Fruit fly (Drosophila melanogaster): Measurements from ENCODE around the gene CG43438.

The CG43438 gene

DNA sequence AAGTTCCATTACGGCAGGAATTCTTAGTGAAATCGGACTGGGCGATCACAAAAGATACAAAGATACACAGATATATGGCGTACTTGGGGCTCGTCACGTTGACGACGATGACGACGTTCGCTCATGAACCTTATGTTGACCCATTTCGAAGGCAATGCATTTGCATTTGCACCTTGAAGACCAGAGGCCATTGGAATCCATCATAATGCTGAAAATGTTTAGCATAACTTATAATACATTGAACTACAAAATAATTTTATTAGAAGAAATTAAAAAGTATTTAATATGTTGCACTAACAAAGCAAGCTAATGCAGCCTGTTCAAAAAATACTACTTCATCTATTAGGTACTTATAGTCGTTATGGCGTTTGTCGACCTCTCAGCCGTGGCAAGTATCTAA, 4.4 kb upstream of the CG43438 start, which contains the start of gene CG34162:
TSS of gene CG34162 (plus strand) at position 301 of the 400 bp plus-strand sequence.
- no peak for TF ChIP-seq CG17801 (GFP tag; optimal IDR thresholded peaks at IDR 0.05; ENCODE audit: partially characterized antibody)

DNA sequence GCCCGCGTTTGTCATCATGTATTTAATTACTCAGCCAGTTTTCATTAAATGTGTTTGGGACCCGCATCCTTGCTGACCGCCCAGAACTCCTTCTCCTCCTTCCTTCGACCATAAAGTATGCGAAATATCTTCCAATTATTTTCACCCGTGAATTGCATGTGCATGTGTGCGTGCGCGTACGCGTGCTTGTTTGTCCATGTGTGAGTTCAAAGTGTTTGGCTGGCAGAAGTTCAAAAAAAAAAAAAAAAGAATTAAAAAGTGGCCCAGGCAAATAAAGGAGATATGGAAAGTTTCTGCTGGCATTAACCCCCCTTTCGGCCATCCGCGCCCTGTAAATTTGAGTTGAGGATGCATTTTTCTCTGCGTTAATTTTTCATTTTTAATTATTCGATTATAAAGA, 17.9 kb downstream of the CG43438 start:
- no peak for TF ChIP-seq CG17801 (GFP tag; optimal IDR thresholded peaks at IDR 0.05; ENCODE audit: partially characterized antibody)

DNA sequence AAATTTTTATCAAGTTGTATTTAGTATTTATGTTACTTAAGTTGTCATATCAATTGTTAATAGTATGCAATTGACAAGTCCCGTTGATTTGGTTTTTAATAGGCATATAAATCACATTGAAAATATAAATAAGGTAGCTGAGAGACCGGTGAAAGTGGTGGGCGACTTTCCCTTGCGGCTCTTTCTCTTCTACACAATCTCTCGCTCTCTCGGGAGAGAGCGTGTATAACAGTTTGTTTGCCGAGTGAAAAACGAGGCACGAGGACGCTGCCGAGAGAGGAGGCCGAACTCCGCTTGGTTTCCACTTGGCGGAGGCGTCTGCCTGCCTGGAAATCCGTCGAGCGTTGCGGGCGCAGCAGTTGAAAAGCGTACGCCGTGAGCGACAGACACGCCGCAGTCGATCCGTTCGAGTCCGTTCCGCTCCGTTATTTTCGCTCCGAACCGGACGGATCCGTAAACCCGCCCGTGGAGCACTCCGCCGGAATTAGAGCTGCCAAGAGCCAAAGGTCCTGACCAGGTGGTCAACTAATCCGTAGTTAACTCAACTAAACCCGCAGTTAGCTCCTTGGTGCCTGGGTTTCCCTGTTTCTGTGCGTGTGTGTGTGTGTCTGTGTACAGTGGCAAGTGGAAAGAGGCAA, 45.8 kb downstream of the CG43438 start, which contains the start of gene kek2:
TSS of gene kek2 (plus strand) at position 321 of the 638 bp plus-strand sequence.
- TF ChIP-seq CG17801 (GFP tag; optimal IDR thresholded peaks at IDR 0.05; ENCODE audit: partially characterized antibody), result no peak

Measured in ovary, adult (tissue).